Fruit fly (Drosophila melanogaster) whole organism, prepupa: ENCODE measurements around the gene Hex-A.

ENCODE experiments used
- Blimp-1 ChIP-seq: fragments of 200-800 bp; sonication (Bioruptor generic); optimal IDR thresholded peaks from 3 replicates; lab custom pipeline; 2017; ENCODE audit warnings: missing biosample characterization, missing genetic modification characterization, mild to moderate bottlenecking, moderate library complexity, missing genetic modification reagents
- CG10631 ChIP-seq: fragments of 200-800 bp; sonication (Bioruptor generic); optimal IDR thresholded peaks from 2 replicates; lab custom pipeline; 2016; ENCODE audit warnings: missing biosample characterization, missing genetic modification characterization
- CG10669 ChIP-seq: fragments of 200-800 bp; sonication (Bioruptor generic); optimal IDR thresholded peaks from 3 replicates; lab custom pipeline; 2018; ENCODE audit warnings: missing biosample characterization, mild to moderate bottlenecking, missing genetic modification characterization, moderate library complexity
- CG11294 ChIP-seq: fragments of 200-800 bp; sonication (Bioruptor generic); IDR thresholded peaks from 2 replicates; pipeline ENCODE4 v1.3.6; 2022; ENCODE audit warnings: missing biosample characterization, missing genetic modification characterization
- CG11762 ChIP-seq: fragments of 200-800 bp; sonication (Bioruptor generic); optimal IDR thresholded peaks from 3 replicates; lab custom pipeline; 2016; ENCODE audit warnings: missing biosample characterization, missing genetic modification characterization; ENCODE audit not compliant: insufficient read depth
- CG11902 ChIP-seq: fragments of 200-800 bp; sonication (Bioruptor generic); optimal IDR thresholded peaks from 3 replicates; lab custom pipeline; 2016; ENCODE audit warnings: missing biosample characterization, missing genetic modification characterization
- CG15336 ChIP-seq: fragments of 200-800 bp; sonication (Bioruptor generic); IDR thresholded peaks from 2 replicates; pipeline ENCODE4 v1.3.6; 2022; ENCODE audit warnings: missing biosample characterization, missing genetic modification characterization
- CG3032 ChIP-seq: fragments of 200-800 bp; optimal IDR thresholded peaks from 2 replicates; lab custom pipeline; 2019; ENCODE audit warnings: missing biosample characterization, mild to moderate bottlenecking, missing genetic modification characterization, moderate library complexity
- CG31627 ChIP-seq: fragments of 200-800 bp; sonication (Bioruptor generic); optimal IDR thresholded peaks from 3 replicates; lab custom pipeline; 2016; ENCODE audit warnings: missing biosample characterization, missing genetic modification characterization
- CG32006 ChIP-seq: fragments of 200-800 bp; sonication (Bioruptor generic); optimal IDR thresholded peaks from 3 replicates; lab custom pipeline; 2017; ENCODE audit warnings: missing biosample characterization, mild to moderate bottlenecking, missing genetic modification characterization
- CG34406 ChIP-seq: fragments of 200-800 bp; sonication (Bioruptor generic); optimal IDR thresholded peaks from 3 replicates; lab custom pipeline; 2016; ENCODE audit warnings: missing biosample characterization, missing genetic modification characterization
- CG3919 ChIP-seq: fragments of 200-800 bp; sonication (Bioruptor generic); optimal IDR thresholded peaks from 3 replicates; lab custom pipeline; 2016; ENCODE audit warnings: missing biosample characterization, missing genetic modification characterization
- CG4318 ChIP-seq: fragments of 200-800 bp; sonication (Bioruptor generic); optimal IDR thresholded peaks from 3 replicates; lab custom pipeline; 2017; ENCODE audit warnings: missing biosample characterization, mild to moderate bottlenecking, missing genetic modification characterization
- CG6163 ChIP-seq: fragments of 200-800 bp; sonication (Bioruptor generic); IDR thresholded peaks from 3 replicates; pipeline ENCODE4 v1.3.6; 2022; ENCODE audit warnings: missing biosample characterization, missing genetic modification characterization
- CG6276 ChIP-seq: fragments of 200-800 bp; sonication (Bioruptor generic); optimal IDR thresholded peaks from 2 replicates; lab custom pipeline; 2017; ENCODE audit warnings: missing biosample characterization, mild to moderate bottlenecking, missing genetic modification characterization
- CG6854 ChIP-seq: fragments of 200-800 bp; sonication (Bioruptor generic); optimal IDR thresholded peaks from 2 replicates; lab custom pipeline; 2017; ENCODE audit warnings: missing biosample characterization, mild to moderate bottlenecking, missing genetic modification characterization
- CG8119 ChIP-seq: fragments of 200-800 bp; sonication (Bioruptor generic); IDR thresholded peaks from 3 replicates; pipeline ENCODE4 v1.3.6; 2022; ENCODE audit warnings: missing biosample characterization, missing genetic modification characterization
- CG8319 ChIP-seq: fragments of 200-800 bp; sonication (Bioruptor generic); optimal IDR thresholded peaks from 3 replicates; lab custom pipeline; 2016; ENCODE audit warnings: missing biosample characterization, missing genetic modification characterization
- CG8632 ChIP-seq: fragments of 200-800 bp; sonication (Bioruptor generic); optimal IDR thresholded peaks from 3 replicates; lab custom pipeline; 2016; ENCODE audit warnings: missing biosample characterization, missing genetic modification characterization
- Eip75B ChIP-seq: fragments of 200-800 bp; sonication (Bioruptor generic); optimal IDR thresholded peaks from 3 replicates; lab custom pipeline; 2016; ENCODE audit warnings: missing biosample characterization, missing genetic modification characterization
- Eip78C ChIP-seq: fragments of 200-800 bp; sonication (Bioruptor generic); peaks from one replicate; lab custom pipeline; 2016; ENCODE audit warnings: missing biosample characterization, missing genetic modification characterization
- Eip93F ChIP-seq: fragments of 200-800 bp; sonication (Bioruptor generic); optimal IDR thresholded peaks from 2 replicates; lab custom pipeline; 2016; ENCODE audit warnings: missing biosample characterization, mild to moderate bottlenecking, missing genetic modification characterization
- Ets21C ChIP-seq: fragments of 200-800 bp; sonication (Bioruptor generic); optimal IDR thresholded peaks from 3 replicates; lab custom pipeline; 2016; ENCODE audit warnings: missing biosample characterization, missing genetic modification characterization
- Hr4 ChIP-seq: fragments of 200-800 bp; sonication (Bioruptor generic); optimal IDR thresholded peaks from 3 replicates; lab custom pipeline; 2016; ENCODE audit warnings: missing biosample characterization, missing genetic modification characterization
- Met ChIP-seq: fragments of 200-800 bp; sonication (Bioruptor generic); optimal IDR thresholded peaks from 3 replicates; lab custom pipeline; 2016; ENCODE audit warnings: missing biosample characterization, missing genetic modification characterization
- OdsH ChIP-seq: fragments of 200-800 bp; sonication (Bioruptor generic); optimal IDR thresholded peaks from 3 replicates; lab custom pipeline; 2016; ENCODE audit warnings: missing biosample characterization, missing genetic modification characterization
- Smox ChIP-seq: fragments of 200-800 bp; sonication (Bioruptor generic); optimal IDR thresholded peaks from 3 replicates; lab custom pipeline; 2016; ENCODE audit warnings: missing biosample characterization, missing genetic modification characterization
- Sox102F ChIP-seq: fragments of 200-800 bp; sonication (Bioruptor generic); optimal IDR thresholded peaks from 2 replicates; lab custom pipeline; 2016; ENCODE audit warnings: missing biosample characterization, mild to moderate bottlenecking, missing genetic modification characterization
- Sox14 ChIP-seq: fragments of 200-800 bp; sonication (Bioruptor generic); optimal IDR thresholded peaks from 3 replicates; lab custom pipeline; 2016; ENCODE audit warnings: missing biosample characterization, missing genetic modification characterization
- Sox15 ChIP-seq: fragments of 200-800 bp; sonication (Bioruptor generic); optimal IDR thresholded peaks from 3 replicates; lab custom pipeline; 2016; ENCODE audit warnings: missing biosample characterization, missing genetic modification characterization
- achi ChIP-seq: fragments of 200-800 bp; sonication (Bioruptor generic); optimal IDR thresholded peaks from 3 replicates; lab custom pipeline; 2016; ENCODE audit warnings: missing biosample characterization, missing genetic modification characterization
- acj6 ChIP-seq: fragments of 200-800 bp; sonication (Bioruptor generic); optimal IDR thresholded peaks from 3 replicates; lab custom pipeline; 2016; ENCODE audit warnings: missing biosample characterization, missing genetic modification characterization
- cyc ChIP-seq: fragments of 200-800 bp; sonication (Bioruptor generic); optimal IDR thresholded peaks from 3 replicates; lab custom pipeline; 2016; ENCODE audit warnings: missing biosample characterization, missing genetic modification characterization
- dac ChIP-seq: fragments of 200-800 bp; sonication (Bioruptor generic); optimal IDR thresholded peaks from 2 replicates; lab custom pipeline; 2017; ENCODE audit warnings: missing biosample characterization, mild to moderate bottlenecking, missing genetic modification characterization
- dsx ChIP-seq: fragments of 200-800 bp; optimal IDR thresholded peaks from 3 replicates; lab custom pipeline; 2019; ENCODE audit warnings: missing biosample characterization, mild to moderate bottlenecking, missing genetic modification characterization, moderate library complexity; ENCODE audit not compliant: poor library complexity, severe bottlenecking
- eg ChIP-seq: fragments of 200-800 bp; sonication (Bioruptor generic); IDR thresholded peaks from 3 replicates; pipeline ENCODE4 v1.3.6; 2022; ENCODE audit warnings: missing biosample characterization, missing genetic modification characterization
- fd59A ChIP-seq: fragments of 200-800 bp; sonication (Bioruptor generic); optimal IDR thresholded peaks from 2 replicates; lab custom pipeline; 2017; ENCODE audit warnings: missing biosample characterization, mild to moderate bottlenecking, missing genetic modification characterization, missing genetic modification reagents
- fd85E ChIP-seq: fragments of 200-800 bp; sonication (Bioruptor generic); optimal IDR thresholded peaks from 3 replicates; lab custom pipeline; 2016; ENCODE audit warnings: missing biosample characterization, missing genetic modification characterization
- fkh ChIP-seq: fragments of 200-800 bp; sonication (Bioruptor generic); optimal IDR thresholded peaks from 3 replicates; lab custom pipeline; 2017; ENCODE audit warnings: missing biosample characterization, mild to moderate bottlenecking, missing genetic modification characterization, moderate library complexity
- lz ChIP-seq: fragments of 200-800 bp; sonication (Bioruptor generic); optimal IDR thresholded peaks from 3 replicates; lab custom pipeline; 2016; ENCODE audit warnings: missing biosample characterization, missing genetic modification characterization
- net ChIP-seq: fragments of 200-800 bp; sonication (Bioruptor generic); optimal IDR thresholded peaks from 3 replicates; lab custom pipeline; 2016; ENCODE audit warnings: missing biosample characterization, missing genetic modification characterization
- pdm3 ChIP-seq: fragments of 200-800 bp; sonication (Bioruptor generic); optimal IDR thresholded peaks from 3 replicates; lab custom pipeline; 2016; ENCODE audit warnings: missing biosample characterization, missing genetic modification characterization
- spab ChIP-seq: fragments of 200-800 bp; sonication (Bioruptor generic); optimal IDR thresholded peaks from 2 replicates; lab custom pipeline; 2017; ENCODE audit warnings: missing biosample characterization, mild to moderate bottlenecking, missing genetic modification characterization, missing genetic modification reagents
- ss ChIP-seq, 2 experiments: fragments of 200-800 bp; sonication (Bioruptor generic); optimal IDR thresholded peaks; 2 replicates in 1 of 2; 3 replicates in 1 of 2; lab custom pipeline; 2017 to 2018; ENCODE audit warnings: mild to moderate bottlenecking in 2 of 2, missing biosample characterization in 2 of 2, missing genetic modification characterization in 2 of 2, moderate library complexity in 1 of 2
- svp ChIP-seq: fragments of 200-800 bp; sonication (Bioruptor generic); peaks from one replicate; lab custom pipeline; 2016; ENCODE audit warnings: missing biosample characterization, missing genetic modification characterization
- topi ChIP-seq: fragments of 200-800 bp; sonication (Bioruptor generic); optimal IDR thresholded peaks from 3 replicates; lab custom pipeline; 2016; ENCODE audit warnings: missing biosample characterization, missing genetic modification characterization
- vri ChIP-seq: fragments of 200-800 bp; sonication (Bioruptor generic); optimal IDR thresholded peaks from 3 replicates; lab custom pipeline; 2016; ENCODE audit warnings: missing biosample characterization, mild to moderate bottlenecking, missing genetic modification characterization

Hex-A gene

dm6 chrX:9553545-9554320 is 31.7 kb upstream of the Hex-A start (continued):
- TF ChIP-seq ss (GFP tag; optimal IDR thresholded peaks at IDR 0.05; lab: Kevin White, UChicago) (peak; percentile 82 to 84), lz (GFP tag; lab: Kevin White, UChicago) (peak; percentile 88), Blimp-1 (GFP tag; lab: Kevin White, UChicago) (peak; percentile 92), CG8632 (GFP tag; lab: Kevin White, UChicago) (peak; percentile 91), CG31627 (peak; percentile 87), Sox14 (peak; percentile 89), CG8119 (peak; percentile 88), CG15336 (peak; percentile 91), CG10669 (GFP tag; lab: Kevin White, UChicago) (peak; percentile 84)

- TF ChIP-seq fd59A (GFP tag; lab: Kevin White, UChicago) (peak; percentile 72), pdm3 (GFP tag; lab: Kevin White, UChicago) (no peak), CG11294 (peak; percentile 59), dac (GFP tag; lab: Kevin White, UChicago) (peak; percentile 61), CG6854 (GFP tag; lab: Kevin White, UChicago) (peak; percentile 96), acj6 (GFP tag; lab: Kevin White, UChicago) (peak; percentile 69), achi (GFP tag; lab: Kevin White, UChicago) (peak; percentile 49), CG34406 (GFP tag; lab: Kevin White, UChicago) (peak; percentile 79), Blimp-1 (GFP tag; lab: Kevin White, UChicago) (peak; percentile 66), ss (GFP tag; optimal IDR thresholded peaks at IDR 0.05; lab: Kevin White, UChicago) (peak; percentile 85 to 91), OdsH (GFP tag; lab: Kevin White, UChicago) (peak; percentile 74), net (GFP tag; lab: Kevin White, UChicago) (peak; percentile 80), CG11762 (GFP tag; lab: Kevin White, UChicago) (peak; percentile 47), Smox (GFP tag; lab: Kevin White, UChicago) (peak; percentile 62), Sox102F (GFP tag; lab: Kevin White, UChicago) (peak; percentile 83), Sox15 (peak; percentile 23), cyc (GFP tag; lab: Kevin White, UChicago) (peak; percentile 86), CG8632 (GFP tag; lab: Kevin White, UChicago) (peak; percentile 63), eg (GFP tag; lab: Robert Waterston, UW) (peak; percentile 91), CG6276 (no peak), CG8119 (peak; percentile 47; the same call in 2 of the 3 replicates), CG11902 (GFP tag; lab: Kevin White, UChicago) (peak; percentile 58), spab (peak; percentile 59), CG32006 (peak; percentile 47), Eip78C (GFP tag; lab: Kevin White, UChicago) (peak; percentile 90), topi (peak; percentile 89), CG15336 (peak; percentile 41; the same call in 1 of the 2 replicates), dsx (GFP tag; lab: Kevin White, UChicago) (peak; percentile 47), fkh (GFP tag; lab: Kevin White, UChicago) (no peak), CG8319 (GFP tag; lab: Kevin White, UChicago) (peak; percentile 74), Eip75B (GFP tag; lab: Kevin White, UChicago) (peak; percentile 69), Sox14 (peak; percentile 58), CG3919 (GFP tag; lab: Kevin White, UChicago) (peak; percentile 88), fd85E (peak; percentile 9), Met (GFP tag; lab: Kevin White, UChicago) (peak; percentile 79), svp (GFP tag; lab: Kevin White, UChicago) (no peak), CG3032 (tag; lab: Kevin White, UChicago) (peak; percentile 56), CG10669 (GFP tag; lab: Kevin White, UChicago) (peak; percentile 79), CG6163 (GFP tag; lab: Robert Waterston, UW) (peak; percentile 92), Eip93F (no peak), CG4318 (GFP tag; lab: Kevin White, UChicago) (no peak), Ets21C (peak; percentile 35), CG10631 (GFP tag; lab: Kevin White, UChicago) (peak; percentile 54), vri (GFP tag; lab: Kevin White, UChicago) (no peak), CG31627 (peak; percentile 82), Hr4 (GFP tag; lab: Kevin White, UChicago) (peak; percentile 1)
These were observed 31.1 kb upstream of the Hex-A start, which contains the start of gene RpS28b for dm6 chrX:9554346-9554808. RpS28b (plus strand) TSS chrX:9554623.
